Worm (Caenorhabditis elegans): ENCODE results near the gene pqn-13.

pqn-13 gene

ce11 chrV:5687115-5687979 is 11.4 kb upstream of the pqn-13 start, which contains the start of gene F25B4.7:
Gene F25B4.7, minus strand, starts transcription at chrV:5687226.
- TF ChIP-seq nfya-2 (GFP tag; IDR thresholded peaks at IDR 0.05) = no peak
- TF ChIP-seq madf-8 (GFP tag; conservative IDR thresholded peaks at IDR 0.05) = no peak
- TF ChIP-seq lag-1 (GFP tag; IDR thresholded peaks at IDR 0.05) = no peak
- peak; percentile 9 for TF ChIP-seq nhr-80 (tag; optimal IDR thresholded peaks at IDR 0.05)
- TF ChIP-seq attf-5 (GFP tag; optimal IDR thresholded peaks at IDR 0.05) = peak; percentile 25
- TF ChIP-seq ztf-3 (GFP tag; optimal IDR thresholded peaks at IDR 0.05) = no peak
- peak in 1 of 2 experiments; percentile 64 for TF ChIP-seq let-607 (tag; optimal IDR thresholded peaks at IDR 0.05)
- no peak for TF ChIP-seq tbp1 (GFP tag; optimal IDR thresholded peaks at IDR 0.05)
- TF ChIP-seq egrh-3 (GFP tag; IDR thresholded peaks at IDR 0.05) = no peak
- peak; percentile 78; the same call in 1 of the 2 replicates for TF ChIP-seq hmg-1.2 (GFP tag; IDR thresholded peaks at IDR 0.05)
- TF ChIP-seq bed-2 (GFP tag; IDR thresholded peaks at IDR 0.05) = no peak
- no peak for TF ChIP-seq Y53G8AR.9 (GFP tag; conservative IDR thresholded peaks at IDR 0.05)
- TF ChIP-seq tlf-1 (GFP tag; optimal IDR thresholded peaks at IDR 0.05) = no peak
- peak; percentile 6; the same call in 1 of the 2 replicates for TF ChIP-seq mcd-1 (GFP tag; IDR thresholded peaks at IDR 0.05)
- TF ChIP-seq C17E4.6 (GFP tag; IDR thresholded peaks at IDR 0.05) = no peak
- no peak for TF ChIP-seq madf-6 (GFP tag; IDR thresholded peaks at IDR 0.05)
- no peak for TF ChIP-seq cebp-1 (GFP tag; IDR thresholded peaks at IDR 0.05)
- TF ChIP-seq cebp-1 (tag; optimal IDR thresholded peaks at IDR 0.05) = peak; percentile 40
- no peak for TF ChIP-seq dpff-1 (tag; optimal IDR thresholded peaks at IDR 0.05)

ce11 chrV:5684534-5684933 is 8.6 kb upstream of the pqn-13 start, which contains the start of the genes hmgs-1 and F25B4.4:
Gene hmgs-1, minus strand, starts transcription at chrV:5684589.
Gene F25B4.4, plus strand, starts transcription at chrV:5684873.
- TF ChIP-seq rpc-1 (optimal IDR thresholded peaks at IDR 0.05) (no peak), rpc-1 (tag; optimal IDR thresholded peaks at IDR 0.05) (no peak), lir-1 (GFP tag; conservative IDR thresholded peaks at IDR 0.05) (no peak; the same call in 1 of the 2 replicates), aptf-2 (GFP tag; conservative IDR thresholded peaks at IDR 0.05) (no peak), ceh-27 (GFP tag; optimal IDR thresholded peaks at IDR 0.05) (peak; percentile 73), Y95B8A.8 (GFP tag; IDR thresholded peaks at IDR 0.05) (peak; percentile 43; the same call in 1 of the 2 replicates), athp-1 (tag; optimal IDR thresholded peaks at IDR 0.05) (no peak), K11D2.4 (GFP tag; IDR thresholded peaks at IDR 0.05) (no peak), snpc-1.1 (tag; optimal IDR thresholded peaks at IDR 0.05; ENCODE audit: insufficient read depth) (no peak), unc-62 (GFP tag; optimal IDR thresholded peaks at IDR 0.05) (no peak), ZK185.1 (tag; optimal IDR thresholded peaks at IDR 0.05; ENCODE audit: poor library complexity, severe bottlenecking) (peak; percentile 58), nhr-27 (tag; optimal IDR thresholded peaks at IDR 0.05) (no peak), madf-6 (GFP tag; IDR thresholded peaks at IDR 0.05) (peak; percentile 83), ceh-58 (GFP tag; IDR thresholded peaks at IDR 0.05) (no peak), rcor-1 (GFP tag; IDR thresholded peaks at IDR 0.05) (peak; percentile 78), ceh-40 (GFP tag; IDR thresholded peaks at IDR 0.05) (no peak), efl-1 (GFP tag; optimal IDR thresholded peaks at IDR 0.05) (peak; percentile 55), bed-2 (GFP tag; IDR thresholded peaks at IDR 0.05) (no peak), B0261.1 (tag; optimal IDR thresholded peaks at IDR 0.05) (no peak), F49E8.2 (tag; optimal IDR thresholded peaks at IDR 0.05; ENCODE audit: insufficient read depth) (peak; percentile 57), dpl-1 (GFP tag; optimal IDR thresholded peaks at IDR 0.05) (peak; percentile 43), dox-1 (GFP tag; IDR thresholded peaks at IDR 0.05) (peak; percentile 85), tbp1 (GFP tag; optimal IDR thresholded peaks at IDR 0.05) (peak; percentile 66), madf-10 (tag; optimal IDR thresholded peaks at IDR 0.05) (peak; percentile 8), B0019.2 (GFP tag; conservative IDR thresholded peaks at IDR 0.05) (peak; percentile 86), tlf-1 (GFP tag; optimal IDR thresholded peaks at IDR 0.05) (peak; percentile 77), bed-1 (GFP tag; IDR thresholded peaks at IDR 0.05) (no peak), egl-44 (GFP tag; IDR thresholded peaks at IDR 0.05) (no peak), zfh-2 (GFP tag; conservative IDR thresholded peaks at IDR 0.05) (no peak), nhr-80 (tag; optimal IDR thresholded peaks at IDR 0.05) (peak; percentile 6), egl-18 (GFP tag; IDR thresholded peaks at IDR 0.05) (no peak), attf-6 (GFP tag; IDR thresholded peaks at IDR 0.05) (no peak)

Data from whole organism, young adult.